Worm (Caenorhabditis elegans): ENCODE data around the gene F07E5.5.
"Not testable (repeated sequence)": the region's sequence is repeated elsewhere in the genome, so short reads cannot be mapped to it uniquely, and the experiment has no call there.

F07E5.5 gene

DNA sequence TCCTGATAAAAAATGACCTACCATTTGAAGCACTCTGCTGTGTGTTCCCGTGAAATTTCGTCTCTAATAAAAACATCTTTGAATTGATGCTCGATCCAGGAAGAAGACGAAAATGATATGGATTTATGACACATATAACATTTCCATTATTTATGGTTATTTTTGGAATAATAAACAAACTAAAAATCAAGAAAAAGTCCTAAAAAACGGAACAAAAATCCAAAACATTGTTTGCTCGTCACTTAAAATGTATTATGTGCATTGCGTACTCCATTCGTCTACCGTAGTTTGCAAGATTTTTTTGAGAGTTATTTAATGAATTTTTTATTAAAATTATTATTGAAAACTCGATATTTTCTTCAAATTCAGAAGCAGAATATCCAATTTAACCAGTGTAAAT, 16.4 kb downstream of the F07E5.5 start, which contains the start of gene bath-20:
TSS of gene bath-20 (minus strand) at position 101 of the 400 bp plus-strand sequence.
- TF ChIP-seq fos-1 (tag; optimal IDR thresholded peaks at IDR 0.05) (no peak), nhr-23 (tag; optimal IDR thresholded peaks at IDR 0.05) (no peak), R02D3.7 (tag; optimal IDR thresholded peaks at IDR 0.05) (no peak), tbx-2 (tag; optimal IDR thresholded peaks at IDR 0.05) (no peak), ceh-9 (tag; optimal IDR thresholded peaks at IDR 0.05) (no peak), ZK546.5 (tag; optimal IDR thresholded peaks at IDR 0.05) (no peak), lin-15B (tag; optimal IDR thresholded peaks at IDR 0.05) (no peak), ceh-16 (tag; optimal IDR thresholded peaks at IDR 0.05) (no peak), hmg-11 (tag; optimal IDR thresholded peaks at IDR 0.05) (no peak), nhr-43 (tag; optimal IDR thresholded peaks at IDR 0.05; ENCODE audit: poor library complexity, severe bottlenecking) (no peak), nhr-67 (tag; optimal IDR thresholded peaks at IDR 0.05) (no peak), egl-5 (tag; optimal IDR thresholded peaks at IDR 0.05) (no peak)

DNA sequence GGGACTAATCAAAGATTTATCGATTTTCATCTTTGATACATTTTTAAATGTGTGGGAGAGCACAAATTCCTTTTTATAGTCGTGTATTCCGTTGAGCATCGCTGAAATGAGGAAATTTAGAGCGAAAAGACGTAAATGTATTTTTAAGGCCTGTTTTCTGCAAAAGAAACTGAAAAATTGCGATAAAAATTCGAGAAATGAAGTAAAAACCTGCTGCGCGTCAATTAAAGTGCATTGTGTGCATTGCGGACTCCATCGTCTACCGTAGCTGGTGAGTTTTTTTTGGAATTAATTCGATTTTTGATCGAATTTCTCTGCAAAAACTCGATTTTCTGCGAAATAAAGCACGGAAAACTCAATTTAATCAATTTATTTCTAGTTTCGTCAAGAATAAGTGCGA, 19.6 kb downstream of the F07E5.5 start, which contains the start of gene bath-19:
TSS of gene bath-19 (minus strand) at position 101 of the 400 bp plus-strand sequence.
- TF ChIP-seq nhr-28 (tag; optimal IDR thresholded peaks at IDR 0.05) (no peak), nhr-237 (tag; optimal IDR thresholded peaks at IDR 0.05) (no peak), fkh-10 (GFP tag; optimal IDR thresholded peaks at IDR 0.05) (no peak), nhr-25 (tag; optimal IDR thresholded peaks at IDR 0.05) (no peak), ztf-11 (tag; optimal IDR thresholded peaks at IDR 0.05) (no peak), mdl-1 (tag; optimal IDR thresholded peaks at IDR 0.05) (no peak), elt-2 (tag; optimal IDR thresholded peaks at IDR 0.05) (no peak), unc-39 (tag; optimal IDR thresholded peaks at IDR 0.05) (no peak), ama-1 (optimal IDR thresholded peaks at IDR 0.05) (no peak), nfya-1 (tag; optimal IDR thresholded peaks at IDR 0.05; ENCODE audit: insufficient read depth) (no peak), sea-2 (GFP tag; optimal IDR thresholded peaks at IDR 0.05) (no peak), tbx-2 (tag; optimal IDR thresholded peaks at IDR 0.05) (no peak), pha-4 (tag; optimal IDR thresholded peaks at IDR 0.05) (no peak)

DNA sequence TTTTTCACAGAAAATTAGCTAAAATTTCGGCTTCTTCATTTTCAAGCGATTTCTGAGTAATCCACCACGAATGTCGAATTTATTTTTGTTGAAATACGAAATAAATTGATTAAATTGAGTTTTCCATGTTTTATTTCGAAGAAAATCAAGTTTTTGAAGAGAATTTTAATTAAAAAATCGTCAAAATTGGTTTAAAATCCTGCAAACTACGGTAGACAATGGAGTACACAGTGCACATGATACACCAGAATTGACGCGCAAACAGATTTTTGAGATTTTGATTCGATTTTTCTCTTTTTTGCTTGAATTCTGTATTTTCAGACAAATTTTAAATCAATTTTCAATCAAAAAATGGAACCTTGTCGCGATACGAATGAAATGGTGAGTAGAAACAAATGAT, 25.6 kb downstream of the F07E5.5 start, which contains the start of gene F59H6.14:
TSS of gene F59H6.14 (plus strand) at position 301 of the 400 bp plus-strand sequence.
- TF ChIP-seq mml-1 (tag; optimal IDR thresholded peaks at IDR 0.05) (no peak), zag-1 (tag; optimal IDR thresholded peaks at IDR 0.05) (no peak), ceh-16 (tag; optimal IDR thresholded peaks at IDR 0.05) (no peak), egl-27 (tag; optimal IDR thresholded peaks at IDR 0.05) (no peak), eor-1 (tag; optimal IDR thresholded peaks at IDR 0.05) (no peak), egl-5 (tag; optimal IDR thresholded peaks at IDR 0.05) (no peak), mdl-1 (tag; optimal IDR thresholded peaks at IDR 0.05) (no peak), nhr-77 (tag; optimal IDR thresholded peaks at IDR 0.05) (no peak)

DNA sequence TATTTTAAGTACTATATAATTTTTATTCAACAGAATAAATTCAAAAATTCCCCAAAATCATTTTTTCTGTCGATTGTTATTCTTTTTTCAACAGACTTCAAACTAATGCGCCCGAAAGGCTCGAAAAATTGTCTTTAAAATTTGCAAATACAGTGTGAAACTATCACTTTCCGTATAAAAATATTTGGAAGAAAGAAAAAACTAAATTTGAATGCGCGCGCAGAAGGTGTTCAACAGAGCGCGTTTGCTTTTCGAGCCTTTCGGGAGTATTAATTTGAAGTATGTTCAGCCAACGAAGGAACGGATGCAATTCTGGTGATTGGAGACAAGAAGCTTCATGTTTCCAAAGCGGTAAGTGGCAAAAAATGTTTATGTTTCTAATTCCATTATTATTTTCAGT, 26.6 kb downstream of the F07E5.5 start, which contains the start of gene btb-4:
TSS of gene btb-4 (plus strand) at position 35 of the 400 bp plus-strand sequence.
- not testable (repeated sequence) for TF ChIP-seq pha-4, elt-3, skn-1 (tag; optimal IDR thresholded peaks at IDR 0.05)

DNA sequence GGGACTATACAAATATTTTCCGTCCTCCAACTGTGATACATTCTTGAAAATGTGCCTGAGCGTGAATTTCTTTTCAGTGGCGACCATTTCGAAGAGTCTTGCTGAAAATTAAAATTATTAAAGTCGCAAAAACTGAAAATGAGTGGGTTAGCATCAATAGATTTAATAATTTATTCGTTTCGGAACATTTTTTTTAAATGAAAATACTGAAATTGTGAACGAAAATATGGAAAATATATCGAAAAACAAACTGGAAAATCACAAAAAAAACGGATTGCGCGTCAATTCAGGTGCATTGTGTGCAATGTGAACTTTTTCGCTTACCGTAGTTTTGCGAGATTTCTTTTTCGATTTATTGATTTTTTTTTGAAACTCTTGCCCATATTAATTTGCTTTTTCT, 27.0 kb downstream of the F07E5.5 start, which contains the start of gene bath-5:
TSS of gene bath-5 (minus strand) at position 101 of the 400 bp plus-strand sequence.
- no peak for TF ChIP-seq lin-15B (tag; optimal IDR thresholded peaks at IDR 0.05)
- TF ChIP-seq egl-5 (tag; optimal IDR thresholded peaks at IDR 0.05): no peak
- no peak for TF ChIP-seq ceh-82 (tag; optimal IDR thresholded peaks at IDR 0.05)
- no peak for TF ChIP-seq nhr-23 (tag; optimal IDR thresholded peaks at IDR 0.05)
- no peak for TF ChIP-seq tbx-2 (tag; optimal IDR thresholded peaks at IDR 0.05)
- no peak for TF ChIP-seq zag-1 (tag; optimal IDR thresholded peaks at IDR 0.05)
- TF ChIP-seq unc-62 (GFP tag; optimal IDR thresholded peaks at IDR 0.05): no peak
- no peak for TF ChIP-seq ceh-28 (tag; optimal IDR thresholded peaks at IDR 0.05)
- TF ChIP-seq mdl-1 (tag; optimal IDR thresholded peaks at IDR 0.05): no peak
- TF ChIP-seq daf-12 (tag; optimal IDR thresholded peaks at IDR 0.05): no peak
- no peak for TF ChIP-seq nhr-11 (tag; optimal IDR thresholded peaks at IDR 0.05)
- TF ChIP-seq nhr-28 (tag; optimal IDR thresholded peaks at IDR 0.05): no peak
- TF ChIP-seq nhr-43 (tag; optimal IDR thresholded peaks at IDR 0.05; ENCODE audit: poor library complexity, severe bottlenecking): no peak
- TF ChIP-seq elt-2 (tag; optimal IDR thresholded peaks at IDR 0.05): no peak
- TF ChIP-seq nfya-1 (tag; optimal IDR thresholded peaks at IDR 0.05; ENCODE audit: insufficient read depth): no peak
- no peak for TF ChIP-seq nhr-67 (tag; optimal IDR thresholded peaks at IDR 0.05)
- no peak for TF ChIP-seq fkh-10 (GFP tag; optimal IDR thresholded peaks at IDR 0.05)

Data from whole organism, L3 larva.